Worm (Caenorhabditis elegans) whole organism, L1 larva: ENCODE measurements around the gene C30G7.4.

Experiments used
- C04F5.9 ChIP-seq: sonication (generic microtip); optimal IDR thresholded peaks from 2 replicates; lab custom pipeline; 2016; ENCODE audit warnings: missing genetic modification characterization, missing compliant biosample characterization
- C16A3.4 ChIP-seq: fragments of 150-350 bp; optimal IDR thresholded peaks from 2 replicates; lab custom pipeline; 2014; ENCODE audit warnings: missing biosample characterization, missing genetic modification characterization
- F16B12.6 ChIP-seq: fragments of 150-350 bp; optimal IDR thresholded peaks from 2 replicates; lab custom pipeline; 2014; ENCODE audit warnings: missing biosample characterization, missing genetic modification characterization
- Y116A8C.19 ChIP-seq: sonication (generic microtip); optimal IDR thresholded peaks from 2 replicates; lab custom pipeline; 2016; ENCODE audit warnings: missing compliant biosample characterization, missing genetic modification characterization, borderline replicate concordance
- alr-1 ChIP-seq: fragments of 200-800 bp; sonication (Bioruptor generic); optimal IDR thresholded peaks from 2 replicates; lab custom pipeline; 2018; ENCODE audit warnings: borderline replicate concordance, mild to moderate bottlenecking, missing genetic modification characterization, missing compliant biosample characterization
- ama-1 ChIP-seq: fragments of 150-350 bp; optimal IDR thresholded peaks from 2 replicates; lab custom pipeline; 2014
- blmp-1 ChIP-seq: fragments of 150-350 bp; optimal IDR thresholded peaks from 2 replicates; lab custom pipeline; 2014; ENCODE audit warnings: missing biosample characterization, missing genetic modification characterization
- ceh-63 ChIP-seq: fragments of 200-800 bp; sonication (Bioruptor generic); optimal IDR thresholded peaks from 2 replicates; lab custom pipeline; 2018; ENCODE audit warnings: mild to moderate bottlenecking, missing genetic modification characterization, missing compliant biosample characterization
- ceh-82 ChIP-seq, 3 experiments: fragments of 150-350 bp in 1 of 3; sonication (generic microtip) in 2 of 3; optimal IDR thresholded peaks; 2 replicates each; lab custom pipeline; 2014 to 2017; ENCODE audit warnings: missing biosample characterization in 3 of 3, missing genetic modification characterization in 3 of 3
- ceh-88 ChIP-seq: fragments of 200-800 bp; sonication (Bioruptor generic); IDR thresholded peaks from 2 replicates; pipeline ENCODE4 v1.3.6; 2022; ENCODE audit warnings: missing genetic modification characterization, missing compliant biosample characterization
- ceh-90 ChIP-seq: sonication (generic microtip); optimal IDR thresholded peaks from 2 replicates; lab custom pipeline; 2016; ENCODE audit warnings: missing genetic modification characterization, missing compliant biosample characterization
- ces-1 ChIP-seq: fragments of 150-350 bp; optimal IDR thresholded peaks from 2 replicates; lab custom pipeline; 2014; ENCODE audit warnings: missing biosample characterization, missing genetic modification reagents, missing genetic modification characterization
- dpl-1 ChIP-seq, 3 experiments: fragments of 150-350 bp in 2 of 3; sonication (generic microtip) in 1 of 3; optimal IDR thresholded peaks; 2 replicates each; lab custom pipeline; 2014 to 2017; ENCODE audit warnings: missing biosample characterization in 3 of 3, missing genetic modification characterization in 3 of 3, missing genetic modification reagents in 3 of 3
- dsc-1 ChIP-seq: sonication (generic microtip); optimal IDR thresholded peaks from 2 replicates; lab custom pipeline; 2016; ENCODE audit warnings: mild to moderate bottlenecking, missing genetic modification characterization, missing compliant biosample characterization
- efl-1 ChIP-seq, 4 experiments: fragments of 150-350 bp; optimal IDR thresholded peaks in 3 of 4; peaks in 1 of 4; 1 replicate in 1 of 4; 2 replicates in 3 of 4; lab custom pipeline; 2014; ENCODE audit warnings: missing biosample characterization in 2 of 4, missing genetic modification characterization in 2 of 4, missing genetic modification reagents in 2 of 4
- egl-13 ChIP-seq: sonication (generic microtip); optimal IDR thresholded peaks from 2 replicates; lab custom pipeline; 2016; ENCODE audit warnings: missing genotype, missing genetic modification reagents, missing genetic modification characterization, missing compliant biosample characterization
- egl-27 ChIP-seq, 2 experiments: fragments of 150-350 bp in 1 of 2; sonication (generic microtip); optimal IDR thresholded peaks; 3 replicates each; lab custom pipeline; 2017 to 2018; ENCODE audit warnings: missing biosample characterization in 2 of 2, missing genetic modification characterization in 2 of 2, missing genetic modification reagents in 2 of 2
- elt-2 ChIP-seq: sonication (generic microtip); optimal IDR thresholded peaks from 2 replicates; lab custom pipeline; 2016; ENCODE audit warnings: missing genetic modification characterization, mild to moderate bottlenecking, inconsistent platforms, missing compliant biosample characterization, missing genetic modification reagents
- elt-3 ChIP-seq, 6 experiments: fragments of 150-350 bp in 1 of 6; sonication (generic microtip); optimal IDR thresholded peaks; 2 replicates each; lab custom pipeline; 2017 to 2018; ENCODE audit warnings: missing biosample characterization in 6 of 6, missing genetic modification characterization in 6 of 6, inconsistent platforms in 1 of 6
- fkh-4 ChIP-seq: sonication (generic microtip); optimal IDR thresholded peaks from 2 replicates; lab custom pipeline; 2016; ENCODE audit warnings: missing compliant biosample characterization, missing genetic modification characterization, borderline replicate concordance
- hpl-2 ChIP-seq: fragments of 150-350 bp; optimal IDR thresholded peaks from 2 replicates; lab custom pipeline; 2014; ENCODE audit warnings: missing biosample characterization, missing genetic modification reagents, missing genetic modification characterization
- lin-15B ChIP-seq: fragments of 150-350 bp; sonication (generic microtip); optimal IDR thresholded peaks from 3 replicates; lab custom pipeline; 2014; ENCODE audit warnings: missing biosample characterization, missing genetic modification characterization
- lin-35 ChIP-seq, 2 experiments: fragments of 150-350 bp; optimal IDR thresholded peaks; 2 replicates each; lab custom pipeline; 2014; ENCODE audit warnings: missing biosample characterization in 2 of 2, missing genetic modification characterization in 2 of 2, missing genetic modification reagents in 2 of 2
- lin-39 ChIP-seq: fragments of 150-350 bp; optimal IDR thresholded peaks from 2 replicates; lab custom pipeline; 2014; ENCODE audit warnings: missing biosample characterization, missing genetic modification reagents, missing genetic modification characterization
- lsy-2 ChIP-seq, 2 experiments: fragments of 150-350 bp; optimal IDR thresholded peaks; 2 replicates each; lab custom pipeline; 2014; ENCODE audit warnings: missing biosample characterization in 2 of 2, missing genetic modification characterization in 2 of 2
- mab-9 ChIP-seq: fragments of 200-800 bp; sonication (Bioruptor generic); IDR thresholded peaks from 2 replicates; pipeline ENCODE4 v1.3.6; 2022; ENCODE audit warnings: missing genetic modification reagents, missing genetic modification characterization, missing compliant biosample characterization
- mdl-1 ChIP-seq, 2 experiments: fragments of 150-350 bp; optimal IDR thresholded peaks; 2 replicates each; lab custom pipeline; 2014 to 2017; ENCODE audit warnings: missing biosample characterization in 2 of 2, missing genetic modification characterization in 2 of 2, inconsistent platforms in 1 of 2
- mep-1 ChIP-seq: fragments of 150-350 bp; optimal IDR thresholded peaks from 2 replicates; lab custom pipeline; 2014; ENCODE audit warnings: missing biosample characterization, missing genetic modification characterization
- nhr-19 ChIP-seq: fragments of 200-800 bp; sonication (Bioruptor generic); conservative IDR thresholded peaks from 2 replicates; pipeline ENCODE4 v1.3.6; 2022; ENCODE audit warnings: missing genetic modification characterization, missing compliant biosample characterization
- nhr-20 ChIP-seq: sonication (generic microtip); optimal IDR thresholded peaks from 2 replicates; lab custom pipeline; 2016; ENCODE audit warnings: mild to moderate bottlenecking, missing genetic modification characterization, missing compliant biosample characterization
- nhr-47 ChIP-seq: sonication (generic microtip); optimal IDR thresholded peaks from 2 replicates; lab custom pipeline; 2016; ENCODE audit warnings: mild to moderate bottlenecking, missing genetic modification characterization, moderate library complexity, missing compliant biosample characterization
- nhr-71 ChIP-seq: sonication (generic microtip); optimal IDR thresholded peaks from 2 replicates; lab custom pipeline; 2016; ENCODE audit warnings: mild to moderate bottlenecking, missing genetic modification characterization, moderate library complexity, missing compliant biosample characterization
- nhr-77 ChIP-seq: fragments of 150-350 bp; optimal IDR thresholded peaks from 2 replicates; lab custom pipeline; 2014; ENCODE audit warnings: missing biosample characterization, missing genetic modification characterization
- nhr-85 ChIP-seq: sonication (generic microtip); peaks from one replicate; lab custom pipeline; 2016; ENCODE audit warnings: missing genetic modification characterization, inconsistent platforms, missing compliant biosample characterization
- nhr-90 ChIP-seq: sonication (generic microtip); optimal IDR thresholded peaks from 2 replicates; lab custom pipeline; 2016; ENCODE audit warnings: mild to moderate bottlenecking, missing genetic modification characterization, missing compliant biosample characterization; ENCODE audit not compliant: poor library complexity
- rnt-1 ChIP-seq: sonication (generic microtip); optimal IDR thresholded peaks from 2 replicates; lab custom pipeline; 2016; ENCODE audit warnings: mild to moderate bottlenecking, missing genetic modification characterization, moderate library complexity, missing compliant biosample characterization
- skn-1 ChIP-seq: fragments of 150-350 bp; optimal IDR thresholded peaks from 2 replicates; lab custom pipeline; 2014; ENCODE audit warnings: missing biosample characterization, missing genetic modification characterization
- snu-23 ChIP-seq: sonication (generic microtip); optimal IDR thresholded peaks from 2 replicates; lab custom pipeline; 2016; ENCODE audit warnings: missing genetic modification characterization, missing compliant biosample characterization
- sptf-1 ChIP-seq: fragments of 150-350 bp; optimal IDR thresholded peaks from 2 replicates; lab custom pipeline; 2014; ENCODE audit warnings: missing biosample characterization, missing genetic modification characterization
- swsn-7 ChIP-seq: sonication (generic microtip); optimal IDR thresholded peaks from 2 replicates; lab custom pipeline; 2016; ENCODE audit warnings: missing genetic modification characterization, missing compliant biosample characterization
- tbx-2 ChIP-seq: sonication (generic microtip); optimal IDR thresholded peaks from 2 replicates; lab custom pipeline; 2016; ENCODE audit warnings: missing genetic modification characterization, missing compliant biosample characterization
- unc-130 ChIP-seq: fragments of 150-350 bp; optimal IDR thresholded peaks from 2 replicates; lab custom pipeline; 2017; ENCODE audit warnings: missing biosample characterization, missing genetic modification characterization, inconsistent platforms
- unc-30 ChIP-seq: sonication (generic microtip); optimal IDR thresholded peaks from 2 replicates; lab custom pipeline; 2017; ENCODE audit warnings: missing biosample characterization, missing genetic modification characterization
- unc-86 ChIP-seq: sonication (generic microtip); optimal IDR thresholded peaks from 2 replicates; lab custom pipeline; 2016; ENCODE audit warnings: missing genetic modification characterization, missing compliant biosample characterization
- xbp-1 ChIP-seq: sonication (generic microtip); optimal IDR thresholded peaks from 2 replicates; lab custom pipeline; 2016; ENCODE audit warnings: missing genetic modification characterization, missing compliant biosample characterization
- ztf-11 ChIP-seq, 2 experiments: sonication (generic microtip); optimal IDR thresholded peaks; 2 replicates each; lab custom pipeline; 2016 to 2017; ENCODE audit warnings: missing genetic modification characterization in 2 of 2, missing biosample characterization in 1 of 2, missing compliant biosample characterization in 1 of 2

Gene C30G7.4

DNA sequence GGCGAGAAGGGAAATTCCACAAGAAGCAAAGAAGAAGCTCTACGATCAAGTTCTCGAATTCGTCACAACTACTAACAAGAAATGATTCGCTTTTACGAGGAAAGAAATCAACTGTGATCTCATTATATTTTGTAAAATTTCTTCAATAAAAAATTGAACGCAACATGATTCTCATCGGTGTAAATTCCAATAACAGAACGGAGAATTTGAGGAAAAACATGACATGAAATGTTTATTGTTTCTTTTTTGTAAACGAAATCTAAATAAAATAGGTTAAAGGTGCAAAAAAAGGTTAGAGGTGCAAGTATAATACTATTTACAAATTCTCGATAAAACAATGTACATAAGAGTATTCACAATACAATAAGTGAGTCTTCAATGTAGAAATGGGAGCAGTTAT, 44.6 kb upstream of the C30G7.4 start:
- TF ChIP-seq elt-2 (tag; lab: Kevin White, UChicago) (no peak), efl-1 (optimal IDR thresholded peaks at IDR 0.05; lab: Kevin White, UChicago) (no peak), efl-1 (GFP tag; optimal IDR thresholded peaks at IDR 0.05 in 1 of 2; lab: Kevin White, UChicago) (peak in 1 of 2 experiments; percentile 45), tbx-2 (tag; lab: Kevin White, UChicago) (no peak), lin-35 (GFP tag; optimal IDR thresholded peaks at IDR 0.05; lab: Kevin White, UChicago) (no peak), ztf-11 (tag; optimal IDR thresholded peaks at IDR 0.05; lab: Kevin White, UChicago) (no peak)

- TF ChIP-seq unc-130, result no peak
- TF ChIP-seq F16B12.6, result peak; percentile 17
- TF ChIP-seq tbx-2 (tag; lab: Kevin White, UChicago), result peak; percentile 22
- no peak for TF ChIP-seq ceh-63 (GFP tag; lab: Kevin White, UChicago)
- TF ChIP-seq dpl-1 (GFP tag; optimal IDR thresholded peaks at IDR 0.05; lab: Kevin White, UChicago), result peak; percentile 76 to 89 (median 85)
- peak; percentile 16 for TF ChIP-seq nhr-90 (tag; lab: Kevin White, UChicago)
- TF ChIP-seq efl-1 (optimal IDR thresholded peaks at IDR 0.05; lab: Kevin White, UChicago), result peak; percentile 26 to 86
- peak; percentile 87 to 98 for TF ChIP-seq efl-1 (GFP tag; optimal IDR thresholded peaks at IDR 0.05 in 1 of 2; lab: Kevin White, UChicago)
- TF ChIP-seq skn-1 (tag; lab: Kevin White, UChicago), result peak; percentile 23
- peak; percentile 48 for TF ChIP-seq nhr-47 (tag; lab: Kevin White, UChicago)
- TF ChIP-seq ces-1 (GFP tag; lab: Kevin White, UChicago), result no peak
- TF ChIP-seq unc-86 (tag; lab: Kevin White, UChicago), result peak; percentile 12
- TF ChIP-seq nhr-20, result peak; percentile 35
- peak; percentile 18 for TF ChIP-seq C16A3.4 (tag; lab: Kevin White, UChicago)
- peak; percentile 24 for TF ChIP-seq lin-15B (tag; lab: Kevin White, UChicago)
- TF ChIP-seq dsc-1 (tag; lab: Kevin White, UChicago), result peak; percentile 25
- peak in 1 of 6 experiments; percentile 7 for TF ChIP-seq elt-3 (tag; optimal IDR thresholded peaks at IDR 0.05; lab: Kevin White, UChicago)
- TF ChIP-seq C04F5.9, result no peak
- no peak for TF ChIP-seq ceh-88 (GFP tag; lab: Robert Waterston, UW)
- TF ChIP-seq xbp-1 (tag; lab: Kevin White, UChicago), result peak; percentile 33
- TF ChIP-seq lin-35 (GFP tag; optimal IDR thresholded peaks at IDR 0.05; lab: Kevin White, UChicago), result peak; percentile 82 to 92
- TF ChIP-seq nhr-85, result peak; percentile 4
- no peak for TF ChIP-seq hpl-2 (GFP tag; lab: Kevin White, UChicago)
- no peak for TF ChIP-seq mep-1 (tag; lab: Kevin White, UChicago)
- TF ChIP-seq unc-30 (tag; lab: Kevin White, UChicago), result no peak
- peak; percentile 53 to 74 for TF ChIP-seq lsy-2 (tag; optimal IDR thresholded peaks at IDR 0.05; lab: Kevin White, UChicago)
- TF ChIP-seq nhr-77 (tag; lab: Kevin White, UChicago), result no peak
- no peak for TF ChIP-seq sptf-1 (tag; lab: Kevin White, UChicago)
- TF ChIP-seq rnt-1 (tag; lab: Kevin White, UChicago), result peak; percentile 40
- TF ChIP-seq swsn-7, result peak; percentile 43
- TF ChIP-seq nhr-19, result peak; percentile 9; the same call in 1 of the 2 replicates
- peak in 2 of 3 experiments; percentile 29 to 44 for TF ChIP-seq ceh-82 (tag; optimal IDR thresholded peaks at IDR 0.05; lab: Kevin White, UChicago)
- TF ChIP-seq nhr-71 (tag; lab: Kevin White, UChicago), result peak; percentile 50
- TF ChIP-seq snu-23, result peak; percentile 56
Measured at ce11 chrV:14990843-14991242, 43.9 kb upstream of the C30G7.4 start, which contains the start of the genes cdt-2 and T01C3.2. Gene cdt-2, minus strand, starts transcription at chrV:14991126. Gene T01C3.2, plus strand, starts transcription at chrV:14991168.

DNA sequence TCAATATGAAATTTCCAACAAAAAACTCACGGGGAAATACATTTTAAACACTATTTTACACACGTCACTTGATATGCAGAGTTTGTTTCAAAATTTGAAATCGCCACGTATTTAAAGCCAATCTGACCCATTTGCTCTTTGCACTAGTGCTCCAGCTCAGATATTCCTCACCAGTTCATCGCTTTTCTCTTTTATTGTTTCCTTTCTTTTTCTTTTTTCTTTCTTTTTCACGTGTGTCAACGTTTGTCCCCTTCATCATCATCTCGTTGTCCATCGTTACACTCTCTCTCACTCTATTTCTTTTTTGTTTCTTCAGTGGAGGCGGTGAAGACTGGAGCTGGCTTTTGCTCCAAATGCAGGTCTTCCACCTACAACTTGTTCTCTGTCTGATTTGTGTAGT, 37.7 kb upstream of the C30G7.4 start, which contains the start of gene F02D8.4:
TSS of gene F02D8.4 (plus strand) at position 301 of the 400 bp plus-strand sequence.
- TF ChIP-seq fkh-4 (tag; lab: Kevin White, UChicago), result no peak
- no peak for TF ChIP-seq ama-1 (lab: Kevin White, UChicago)
- TF ChIP-seq egl-27 (tag; optimal IDR thresholded peaks at IDR 0.05; lab: Kevin White, UChicago), result no peak
- peak; percentile 44 for TF ChIP-seq blmp-1 (tag; lab: Kevin White, UChicago)
- TF ChIP-seq ces-1 (GFP tag; lab: Kevin White, UChicago), result no peak
- TF ChIP-seq hpl-2 (GFP tag; lab: Kevin White, UChicago), result no peak
- TF ChIP-seq ceh-90 (tag; lab: Kevin White, UChicago), result no peak
- no peak for TF ChIP-seq alr-1 (tag; lab: Kevin White, UChicago)
- peak; percentile 29 for TF ChIP-seq rnt-1 (tag; lab: Kevin White, UChicago)
- TF ChIP-seq mdl-1 (tag; optimal IDR thresholded peaks at IDR 0.05; lab: Kevin White, UChicago), result no peak
- TF ChIP-seq efl-1 (optimal IDR thresholded peaks at IDR 0.05; lab: Kevin White, UChicago), result no peak
- peak in 1 of 2 experiments; percentile 51 for TF ChIP-seq efl-1 (GFP tag; optimal IDR thresholded peaks at IDR 0.05 in 1 of 2; lab: Kevin White, UChicago)
- no peak for TF ChIP-seq egl-13
- no peak for TF ChIP-seq Y116A8C.19 (tag; lab: Kevin White, UChicago)
- no peak for TF ChIP-seq lin-39 (tag; lab: Kevin White, UChicago)
- no peak for TF ChIP-seq mab-9 (GFP tag; lab: Robert Waterston, UW)
- TF ChIP-seq, all 84 proteins: peak for 3
